Worm (Caenorhabditis elegans) whole organism, young adult: ENCODE results near the gene K03H1.11.

Source experiments
- C17E4.6 ChIP-seq: fragments of 200-800 bp; sonication (Bioruptor generic); IDR thresholded peaks from 2 replicates; pipeline ENCODE4 v1.3.6; 2022; ENCODE audit warnings: missing genetic modification reagents, missing genetic modification characterization, missing compliant biosample characterization
- attf-5 ChIP-seq: fragments of 200-800 bp; sonication (Bioruptor generic); optimal IDR thresholded peaks from 2 replicates; lab custom pipeline; 2018; ENCODE audit warnings: mild to moderate bottlenecking, missing genetic modification characterization, missing compliant biosample characterization
- hmg-20 ChIP-seq: fragments of 200-800 bp; sonication (Bioruptor generic); IDR thresholded peaks from 2 replicates; pipeline ENCODE4 v1.3.6; 2022; ENCODE audit warnings: missing genetic modification reagents, missing genetic modification characterization, missing compliant biosample characterization
- mes-4 ChIP-seq: sonication (generic microtip); optimal IDR thresholded peaks from 2 replicates; lab custom pipeline; 2016; ENCODE audit warnings: missing genotype, missing genetic modification characterization, missing compliant biosample characterization
- pha-4 ChIP-seq: fragments of 150-350 bp; sonication (generic microtip); optimal IDR thresholded peaks from 2 replicates; lab custom pipeline; 2014; ENCODE audit warnings: missing biosample characterization, missing genetic modification reagents, missing genetic modification characterization
- snpc-4 ChIP-seq, 5 experiments: fragments of 150-350 bp in 1 of 5; sonication (generic microtip) in 4 of 5; optimal IDR thresholded peaks; 2 replicates each; lab custom pipeline; 2014 to 2018; ENCODE audit warnings: missing genetic modification characterization in 5 of 5, missing biosample characterization in 3 of 5, antibody characterized with exemption in 2 of 5, mild to moderate bottlenecking in 2 of 5, missing compliant biosample characterization in 2 of 5, missing genotype in 2 of 5, moderate library complexity in 2 of 5, missing genetic modification reagents in 1 of 5
- ztf-25 ChIP-seq: fragments of 200-800 bp; sonication (Bioruptor generic); IDR thresholded peaks from 2 replicates; pipeline ENCODE4 v1.3.6; 2022; ENCODE audit warnings: missing genetic modification reagents, missing genetic modification characterization, missing compliant biosample characterization

ce11 chrIII:9907574-9907973 is 44.2 kb downstream of the K03H1.11 start:
- TF ChIP-seq snpc-4 (GFP tag; optimal IDR thresholded peaks at IDR 0.05; lab: Kevin White, UChicago) (no peak), snpc-4 (tag; optimal IDR thresholded peaks at IDR 0.05; lab: Kevin White, UChicago) (no peak), pha-4 (tag; lab: Kevin White, UChicago) (no peak), C17E4.6 (GFP tag; lab: Robert Waterston, UW) (no peak), mes-4 (tag; lab: Kevin White, UChicago) (no peak), attf-5 (GFP tag; lab: Kevin White, UChicago) (no peak), hmg-20 (no peak), ztf-25 (GFP tag; lab: Robert Waterston, UW) (no peak)
